Fruit fly (Drosophila melanogaster) whole organism, embryonic: ENCODE results near the gene vkg.

Experiments used
- CG10147 ChIP-seq: fragments of 200-800 bp; sonication (Bioruptor generic); optimal IDR thresholded peaks from 2 replicates; lab custom pipeline; 2019; ENCODE audit warnings: missing biosample characterization, mild to moderate bottlenecking, missing genetic modification characterization, moderate library complexity
- CG31388 ChIP-seq: fragments of 200-800 bp; sonication (Bioruptor generic); optimal IDR thresholded peaks from 2 replicates; lab custom pipeline; 2016; ENCODE audit warnings: missing biosample characterization, missing genetic modification characterization
- CG3838 ChIP-seq: fragments of 200-800 bp; sonication (Bioruptor generic); optimal IDR thresholded peaks from 3 replicates; lab custom pipeline; 2016; ENCODE audit warnings: missing biosample characterization, missing genetic modification characterization
- CG6175 ChIP-seq: fragments of 200-800 bp; sonication (Bioruptor generic); IDR thresholded peaks from 3 replicates; pipeline ENCODE4 v1.3.6; 2022; ENCODE audit warnings: missing biosample characterization, missing genetic modification characterization
- CG9817 ChIP-seq: fragments of 200-800 bp; sonication (Bioruptor generic); optimal IDR thresholded peaks from 2 replicates; lab custom pipeline; 2018; ENCODE audit warnings: missing biosample characterization, mild to moderate bottlenecking, missing genetic modification characterization, moderate library complexity
- Hmr ChIP-seq: fragments of 200-800 bp; sonication (Bioruptor generic); optimal IDR thresholded peaks from 3 replicates; lab custom pipeline; 2017; ENCODE audit warnings: mild to moderate bottlenecking, missing biosample characterization, missing genetic modification reagents, missing genetic modification characterization
- Mrtf ChIP-seq: fragments of 200-800 bp; sonication (Bioruptor generic); IDR thresholded peaks from 3 replicates; pipeline ENCODE4 v1.3.6; 2022; ENCODE audit warnings: missing biosample characterization, missing genetic modification characterization
- rib ChIP-seq: fragments of 200-800 bp; sonication (Bioruptor generic); IDR thresholded peaks from 2 replicates; pipeline ENCODE4 v1.3.6; 2022; ENCODE audit warnings: missing biosample characterization, missing genetic modification characterization
- slbo ChIP-seq: fragments of 200-800 bp; sonication (Bioruptor generic); IDR thresholded peaks from 2 replicates; pipeline ENCODE4 v1.3.6; 2022; ENCODE audit warnings: missing biosample characterization, missing genetic modification characterization

DNA sequence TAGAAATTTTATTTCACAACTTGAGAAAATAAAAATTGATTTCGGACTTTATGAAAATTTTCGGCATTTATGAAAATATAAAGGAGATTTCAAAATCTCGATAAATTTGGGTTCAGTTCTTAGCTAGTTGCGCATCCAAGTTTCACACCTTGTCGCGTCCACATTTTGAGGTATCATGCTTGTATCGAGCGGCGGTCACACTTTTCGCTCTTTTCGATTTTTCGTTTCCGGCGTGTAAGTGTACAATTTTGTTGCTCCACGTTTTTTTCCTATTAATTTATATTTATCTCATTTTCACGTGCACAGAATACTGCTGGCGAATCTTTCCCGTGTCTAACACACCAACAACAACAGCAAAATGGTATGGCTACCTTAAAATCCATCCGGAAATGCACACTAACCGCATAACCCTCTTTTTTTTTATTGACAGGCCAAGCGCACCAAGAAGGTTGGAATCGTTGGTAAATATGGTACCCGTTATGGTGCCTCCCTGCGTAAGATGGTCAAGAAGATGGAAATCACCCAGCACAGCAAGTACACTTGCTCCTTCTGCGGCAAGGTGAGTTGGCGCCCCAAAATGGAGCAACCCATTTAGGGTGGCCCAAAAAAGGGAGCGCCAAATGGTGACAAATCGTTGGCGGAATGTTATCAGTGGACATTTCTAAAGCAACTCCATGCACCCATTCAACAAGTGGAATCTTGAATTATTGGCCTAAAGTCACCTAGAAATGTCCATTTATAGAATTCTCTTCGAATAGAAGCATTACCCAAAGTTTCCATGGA is 43.0 kb upstream of the vkg start, which contains the start of gene RpL37A:
- TF ChIP-seq Hmr (GFP tag; lab: Kevin White, UChicago) (peak; percentile 88), CG9817 (tag; lab: Kevin White, UChicago) (peak; percentile 70), CG10147 (GFP tag; lab: Kevin White, UChicago) (peak; percentile 67), Mrtf (GFP tag; lab: Robert Waterston, UW) (peak; percentile 30; the same call in 1 of the 3 replicates), slbo (peak; percentile 61), CG6175 (GFP tag; lab: Robert Waterston, UW) (peak; percentile 72; the same call in 2 of the 3 replicates), CG3838 (GFP tag; lab: Kevin White, UChicago) (peak; percentile 18), rib (GFP tag; lab: Robert Waterston, UW) (peak; percentile 62; the same call in 1 of the 2 replicates), CG31388 (GFP tag; lab: Kevin White, UChicago) (no peak)
